Worm (Caenorhabditis elegans) whole organism, L3 larva: ENCODE data around the gene C27C12.3.
A peak's percentile ranks its signal among the peaks of the same experiment; 100 is the strongest.

Experiments
- R02D3.7 ChIP-seq: fragments of 150-350 bp; optimal IDR thresholded peaks from 2 replicates; lab custom pipeline; 2014; ENCODE audit warnings: missing biosample characterization, missing genetic modification characterization
- ZK546.5 ChIP-seq: sonication (generic microtip); optimal IDR thresholded peaks from 2 replicates; lab custom pipeline; 2017; ENCODE audit warnings: missing biosample characterization, missing genetic modification characterization
- aly-2 ChIP-seq: fragments of 150-350 bp; optimal IDR thresholded peaks from 2 replicates; lab custom pipeline; 2014; ENCODE audit warnings: missing biosample characterization, missing genetic modification characterization
- ama-1 ChIP-seq: fragments of 150-350 bp; optimal IDR thresholded peaks from 2 replicates; lab custom pipeline; 2018
- ceh-16 ChIP-seq: sonication (generic microtip); optimal IDR thresholded peaks from 2 replicates; lab custom pipeline; 2017; ENCODE audit warnings: missing biosample characterization, missing genetic modification characterization
- ceh-28 ChIP-seq: fragments of 150-350 bp; optimal IDR thresholded peaks from 2 replicates; lab custom pipeline; 2014; ENCODE audit warnings: missing biosample characterization, missing genetic modification reagents, missing genetic modification characterization
- ceh-82 ChIP-seq: fragments of 150-350 bp; optimal IDR thresholded peaks from 2 replicates; lab custom pipeline; 2014; ENCODE audit warnings: missing biosample characterization, missing genetic modification characterization
- ceh-9 ChIP-seq: sonication (generic microtip); optimal IDR thresholded peaks from 2 replicates; lab custom pipeline; 2018; ENCODE audit warnings: missing biosample characterization, missing genetic modification characterization
- daf-12 ChIP-seq: fragments of 150-350 bp; optimal IDR thresholded peaks from 2 replicates; lab custom pipeline; 2014; ENCODE audit warnings: missing biosample characterization, missing genetic modification reagents, missing genetic modification characterization
- egl-27 ChIP-seq: sonication (generic microtip); optimal IDR thresholded peaks from 4 replicates; lab custom pipeline; 2017; ENCODE audit warnings: missing biosample characterization, missing genetic modification reagents, missing genetic modification characterization
- egl-5 ChIP-seq: fragments of 150-350 bp; optimal IDR thresholded peaks from 2 replicates; lab custom pipeline; 2017; ENCODE audit warnings: missing biosample characterization, missing genetic modification reagents, missing genetic modification characterization, inconsistent platforms
- elt-1 ChIP-seq: fragments of 150-350 bp; optimal IDR thresholded peaks from 2 replicates; lab custom pipeline; 2014; ENCODE audit warnings: missing biosample characterization, missing genetic modification characterization
- elt-2 ChIP-seq: sonication (generic microtip); optimal IDR thresholded peaks from 2 replicates; lab custom pipeline; 2016; ENCODE audit warnings: missing genetic modification reagents, mild to moderate bottlenecking, missing genetic modification characterization, missing compliant biosample characterization
- elt-3 ChIP-seq, 3 experiments: fragments of 150-350 bp in 1 of 3; sonication (generic microtip) in 2 of 3; optimal IDR thresholded peaks; 2 replicates in 2 of 3; 4 replicates in 1 of 3; lab custom pipeline; 2014 to 2017; ENCODE audit warnings: missing biosample characterization in 3 of 3, missing genetic modification characterization in 3 of 3
- eor-1 ChIP-seq, 2 experiments: fragments of 150-350 bp; optimal IDR thresholded peaks; 2 replicates each; lab custom pipeline; 2014 to 2018; ENCODE audit warnings: missing biosample characterization in 2 of 2, missing genetic modification characterization in 2 of 2
- fkh-10 ChIP-seq: sonication (generic microtip); optimal IDR thresholded peaks from 2 replicates; lab custom pipeline; 2017; ENCODE audit warnings: missing biosample characterization, missing genetic modification reagents, missing genetic modification characterization
- fkh-2 ChIP-seq: fragments of 150-350 bp; optimal IDR thresholded peaks from 2 replicates; lab custom pipeline; 2014; ENCODE audit warnings: missing biosample characterization, missing genetic modification reagents, missing genetic modification characterization
- fos-1 ChIP-seq: fragments of 150-350 bp; optimal IDR thresholded peaks from 2 replicates; lab custom pipeline; 2014; ENCODE audit warnings: missing biosample characterization, missing genetic modification characterization
- hmg-11 ChIP-seq: sonication (generic microtip); optimal IDR thresholded peaks from 2 replicates; lab custom pipeline; 2016; ENCODE audit warnings: missing genetic modification characterization, missing compliant biosample characterization
- jun-1 ChIP-seq: fragments of 150-350 bp; optimal IDR thresholded peaks from 2 replicates; lab custom pipeline; 2014; ENCODE audit warnings: missing biosample characterization, missing genetic modification reagents, missing genetic modification characterization
- lin-15B ChIP-seq: fragments of 150-350 bp; optimal IDR thresholded peaks from 2 replicates; lab custom pipeline; 2014; ENCODE audit warnings: missing biosample characterization, missing genetic modification characterization
- lin-39 ChIP-seq: fragments of 150-350 bp; optimal IDR thresholded peaks from 2 replicates; lab custom pipeline; 2018; ENCODE audit warnings: missing biosample characterization, missing genetic modification reagents, missing genetic modification characterization
- lsy-12 ChIP-seq: sonication (generic microtip); optimal IDR thresholded peaks from 2 replicates; lab custom pipeline; 2016; ENCODE audit warnings: mild to moderate bottlenecking, missing genetic modification characterization, missing compliant biosample characterization
- mml-1 ChIP-seq: fragments of 150-350 bp; sonication (generic microtip); optimal IDR thresholded peaks from 3 replicates; lab custom pipeline; 2014; ENCODE audit warnings: missing biosample characterization, missing genetic modification characterization
- nfya-1 ChIP-seq: sonication (generic microtip); optimal IDR thresholded peaks from 2 replicates; lab custom pipeline; 2017; ENCODE audit warnings: missing genetic modification characterization, mild to moderate bottlenecking, missing compliant biosample characterization, antibody characterized with exemption, moderate library complexity; ENCODE audit not compliant: insufficient read depth
- nhr-11 ChIP-seq: fragments of 150-350 bp; optimal IDR thresholded peaks from 2 replicates; lab custom pipeline; 2014; ENCODE audit warnings: missing biosample characterization, missing genetic modification characterization
- nhr-23 ChIP-seq: fragments of 150-350 bp; optimal IDR thresholded peaks from 2 replicates; lab custom pipeline; 2014; ENCODE audit warnings: missing biosample characterization, missing genetic modification reagents, missing genetic modification characterization
- nhr-237 ChIP-seq: fragments of 150-350 bp; optimal IDR thresholded peaks from 2 replicates; lab custom pipeline; 2014; ENCODE audit warnings: missing biosample characterization, missing genetic modification characterization
- nhr-25 ChIP-seq: sonication (generic microtip); optimal IDR thresholded peaks from 2 replicates; lab custom pipeline; 2017; ENCODE audit warnings: missing biosample characterization, missing genetic modification characterization
- nhr-28 ChIP-seq: fragments of 150-350 bp; optimal IDR thresholded peaks from 2 replicates; lab custom pipeline; 2014; ENCODE audit warnings: missing biosample characterization, missing genetic modification characterization
- nhr-43 ChIP-seq: sonication (generic microtip); optimal IDR thresholded peaks from 2 replicates; lab custom pipeline; 2016; ENCODE audit warnings: mild to moderate bottlenecking, missing genetic modification characterization, missing compliant biosample characterization; ENCODE audit not compliant: poor library complexity, severe bottlenecking
- nhr-67 ChIP-seq: fragments of 150-350 bp; optimal IDR thresholded peaks from 2 replicates; lab custom pipeline; 2014; ENCODE audit warnings: missing biosample characterization, missing genetic modification characterization
- nhr-76 ChIP-seq: fragments of 150-350 bp; sonication (generic microtip); optimal IDR thresholded peaks from 5 replicates; lab custom pipeline; 2014; ENCODE audit warnings: missing biosample characterization, missing genetic modification characterization
- nhr-77 ChIP-seq: fragments of 150-350 bp; optimal IDR thresholded peaks from 2 replicates; lab custom pipeline; 2014; ENCODE audit warnings: missing biosample characterization, missing genetic modification characterization
- pha-4 ChIP-seq: fragments of 150-350 bp; optimal IDR thresholded peaks from 2 replicates; lab custom pipeline; 2014; ENCODE audit warnings: missing biosample characterization, missing genetic modification reagents, missing genetic modification characterization
- sea-2 ChIP-seq: fragments of 150-350 bp; sonication (generic microtip); optimal IDR thresholded peaks from 4 replicates; lab custom pipeline; 2014; ENCODE audit warnings: missing biosample characterization, missing genetic modification reagents, missing genetic modification characterization
- skn-1 ChIP-seq: fragments of 150-350 bp; optimal IDR thresholded peaks from 2 replicates; lab custom pipeline; 2014; ENCODE audit warnings: missing biosample characterization, missing genetic modification characterization
- snpc-4 ChIP-seq: fragments of 150-350 bp; optimal IDR thresholded peaks from 2 replicates; lab custom pipeline; 2014; ENCODE audit warnings: missing biosample characterization, missing genetic modification characterization
- tbx-2 ChIP-seq: sonication (generic microtip); optimal IDR thresholded peaks from 2 replicates; lab custom pipeline; 2016; ENCODE audit warnings: mild to moderate bottlenecking, missing genetic modification characterization, missing compliant biosample characterization
- unc-39 ChIP-seq: sonication (generic microtip); optimal IDR thresholded peaks from 4 replicates; lab custom pipeline; 2017; ENCODE audit warnings: missing biosample characterization, missing genetic modification characterization
- unc-62 ChIP-seq: fragments of 150-350 bp; sonication (generic microtip); optimal IDR thresholded peaks from 4 replicates; lab custom pipeline; 2014; ENCODE audit warnings: missing biosample characterization, missing genetic modification reagents, missing genetic modification characterization
- zag-1 ChIP-seq: fragments of 150-350 bp; optimal IDR thresholded peaks from 2 replicates; lab custom pipeline; 2014; ENCODE audit warnings: missing biosample characterization, missing genetic modification characterization
- ztf-11 ChIP-seq: fragments of 150-350 bp; optimal IDR thresholded peaks from 2 replicates; lab custom pipeline; 2014; ENCODE audit warnings: missing biosample characterization, missing genetic modification characterization
- ztf-4 ChIP-seq: fragments of 150-350 bp; optimal IDR thresholded peaks from 2 replicates; lab custom pipeline; 2014; ENCODE audit warnings: missing biosample characterization, missing genetic modification characterization

Gene C27C12.3

DNA sequence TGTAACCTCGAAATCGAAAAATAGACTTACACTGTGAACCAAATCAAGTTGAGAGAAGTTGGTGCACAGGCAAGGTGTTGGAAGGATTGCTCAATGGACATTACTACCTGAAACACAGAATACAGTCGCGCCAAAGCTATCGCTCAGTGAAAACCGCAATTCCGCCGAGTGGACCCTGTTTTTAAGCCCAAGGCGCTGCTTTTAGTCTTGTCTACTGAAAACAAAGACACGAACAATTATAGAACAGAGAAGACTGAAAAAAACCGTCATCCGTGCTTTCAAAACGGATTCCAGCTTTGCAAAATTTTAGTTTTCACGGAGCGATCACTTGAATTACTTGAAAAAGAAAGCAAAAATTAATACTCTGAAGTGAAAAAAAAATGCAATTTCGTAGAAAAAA lies 2.6 kb upstream of the C27C12.3 start, which contains the start of gene F31F6.1:
Gene F31F6.1 (minus strand): TSS at position 101 of the 400 bp plus-strand sequence.
- no peak for TF ChIP-seq nhr-76
- no peak for TF ChIP-seq mml-1 (tag; lab: Kevin White, UChicago)

DNA sequence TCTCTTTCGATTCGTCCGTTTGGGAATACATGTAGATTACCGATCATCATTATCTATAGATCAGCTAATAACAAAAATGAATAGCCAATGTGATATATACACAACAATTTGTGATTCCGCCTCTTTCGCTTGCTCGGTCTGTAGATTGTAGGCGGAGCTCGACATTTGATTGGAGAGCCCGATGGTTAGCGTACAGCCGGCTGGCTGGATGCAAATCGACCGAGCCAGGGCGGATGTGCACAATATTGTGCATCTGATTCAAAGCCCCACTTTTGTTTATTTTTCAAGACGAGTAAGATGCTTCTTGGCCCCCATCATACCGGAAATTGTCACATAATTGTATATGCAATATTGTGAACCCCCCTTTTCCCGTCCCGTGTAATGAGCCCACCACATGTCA lies 3.9 kb downstream of the C27C12.3 start, which contains the start of gene dmd-4:
Gene dmd-4 (minus strand): TSS at position 101 of the 400 bp plus-strand sequence.
- no peak for TF ChIP-seq ztf-4 (tag; lab: Kevin White, UChicago)
- TF ChIP-seq nhr-76, result no peak
- TF ChIP-seq hmg-11 (tag; lab: Kevin White, UChicago), result no peak
- TF ChIP-seq ztf-11 (tag; lab: Kevin White, UChicago), result no peak
- TF ChIP-seq nhr-77 (tag; lab: Kevin White, UChicago), result no peak
- TF ChIP-seq elt-1, result no peak
- no peak for TF ChIP-seq ceh-16 (tag; lab: Kevin White, UChicago)
- TF ChIP-seq nhr-11 (tag; lab: Kevin White, UChicago), result no peak
- no peak for TF ChIP-seq eor-1 (tag; optimal IDR thresholded peaks at IDR 0.05; lab: Kevin White, UChicago)
- TF ChIP-seq R02D3.7, result no peak
- TF ChIP-seq egl-27 (tag; lab: Kevin White, UChicago), result no peak
- TF ChIP-seq fkh-2 (tag; lab: Kevin White, UChicago), result no peak
- no peak for TF ChIP-seq egl-5 (tag; lab: Kevin White, UChicago)
- TF ChIP-seq zag-1, result no peak
- TF ChIP-seq fkh-10 (GFP tag; lab: Kevin White, UChicago), result no peak
- TF ChIP-seq ceh-9, result no peak
- TF ChIP-seq, all 47 proteins: peak for 0

DNA sequence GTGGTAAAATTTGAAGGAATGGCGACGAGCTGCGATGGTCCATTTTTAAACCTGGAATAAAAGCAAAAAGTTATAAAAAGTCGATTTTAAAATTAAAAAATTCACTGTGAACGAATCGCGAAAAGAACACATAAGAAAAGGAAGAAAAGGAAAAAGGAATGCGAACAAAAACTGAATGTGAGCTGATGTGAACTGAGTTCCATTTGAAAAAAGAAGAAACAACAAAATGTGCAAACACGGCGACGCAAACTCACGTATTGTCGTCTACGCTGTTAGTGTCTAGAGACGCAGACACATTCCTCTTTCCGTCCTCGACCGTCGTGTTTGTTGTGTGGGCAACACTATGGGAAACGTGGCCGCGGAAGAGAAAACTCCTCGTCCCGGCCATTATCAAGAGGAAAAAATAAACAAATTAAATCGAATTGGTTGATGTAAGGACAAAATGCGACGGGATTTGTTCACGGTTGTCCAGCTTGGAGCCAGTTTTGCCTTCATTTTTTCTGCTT lies 11.9 kb downstream of the C27C12.3 start, which contains the start of the genes C27C12.1 and C27C12.4:
Gene C27C12.1 (minus strand): TSS at position 51 of the 506 bp plus-strand sequence.
Gene C27C12.4 (plus strand): TSS at position 375 of the 506 bp plus-strand sequence.
- TF ChIP-seq R02D3.7, result peak; percentile 68
- no peak for TF ChIP-seq unc-39
- TF ChIP-seq daf-12, result no peak
- peak; percentile 34 for TF ChIP-seq ztf-4 (tag; lab: Kevin White, UChicago)
- peak; percentile 35 for TF ChIP-seq elt-1
- TF ChIP-seq nhr-237 (tag; lab: Kevin White, UChicago), result no peak
- TF ChIP-seq ama-1 (lab: Kevin White, UChicago), result peak; percentile 44
- peak; percentile 95 for TF ChIP-seq pha-4 (tag; lab: Kevin White, UChicago)
- TF ChIP-seq hmg-11 (tag; lab: Kevin White, UChicago), result peak; percentile 95
- no peak for TF ChIP-seq fos-1
- TF ChIP-seq nhr-23 (tag; lab: Kevin White, UChicago), result peak; percentile 93
- TF ChIP-seq snpc-4, result peak; percentile 89
- no peak for TF ChIP-seq nhr-28 (tag; lab: Kevin White, UChicago)
- peak; percentile 67 for TF ChIP-seq fkh-10 (GFP tag; lab: Kevin White, UChicago)
- TF ChIP-seq sea-2, result no peak
- no peak for TF ChIP-seq ceh-9
- TF ChIP-seq zag-1, result peak; percentile 8
- peak; percentile 82 for TF ChIP-seq lin-39
- no peak for TF ChIP-seq unc-62
- no peak for TF ChIP-seq mml-1 (tag; lab: Kevin White, UChicago)
- TF ChIP-seq egl-27 (tag; lab: Kevin White, UChicago), result peak; percentile 14
- no peak for TF ChIP-seq eor-1 (tag; optimal IDR thresholded peaks at IDR 0.05; lab: Kevin White, UChicago)
- peak; percentile 57 for TF ChIP-seq lsy-12 (tag; lab: Kevin White, UChicago)
- TF ChIP-seq nhr-76, result no peak
- peak; percentile 91 for TF ChIP-seq nhr-25
- peak; percentile 87 for TF ChIP-seq lin-15B
- TF ChIP-seq ceh-16 (tag; lab: Kevin White, UChicago), result no peak
- peak; percentile 90 for TF ChIP-seq nfya-1 (tag; lab: Kevin White, UChicago)
- TF ChIP-seq ztf-11 (tag; lab: Kevin White, UChicago), result no peak
- peak; percentile 75 for TF ChIP-seq jun-1 (tag; lab: Kevin White, UChicago)
- peak; percentile 85 for TF ChIP-seq nhr-43 (tag; lab: Kevin White, UChicago)
- TF ChIP-seq aly-2, result no peak
- peak; percentile 87 for TF ChIP-seq skn-1 (tag; lab: Kevin White, UChicago)
- no peak for TF ChIP-seq elt-3 (tag; optimal IDR thresholded peaks at IDR 0.05; lab: Kevin White, UChicago)
- peak; percentile 22 for TF ChIP-seq fkh-2 (tag; lab: Kevin White, UChicago)
- TF ChIP-seq tbx-2, result peak; percentile 78
- peak; percentile 82 for TF ChIP-seq ceh-28 (tag; lab: Kevin White, UChicago)
- TF ChIP-seq nhr-67 (tag; lab: Kevin White, UChicago), result no peak
- no peak for TF ChIP-seq ZK546.5 (tag; lab: Kevin White, UChicago)
- TF ChIP-seq egl-5 (tag; lab: Kevin White, UChicago), result peak; percentile 51
- no peak for TF ChIP-seq nhr-77 (tag; lab: Kevin White, UChicago)
- TF ChIP-seq nhr-11 (tag; lab: Kevin White, UChicago), result peak; percentile 20
- TF ChIP-seq ceh-82 (tag; lab: Kevin White, UChicago), result peak; percentile 69
- peak; percentile 67 for TF ChIP-seq elt-2 (tag; lab: Kevin White, UChicago)
- TF ChIP-seq, all 47 proteins: peak for 26
